Worm (Caenorhabditis elegans): ENCODE data around the gene C17F4.8.

The C17F4.8 gene

ce11 chrII:3245836-3246235, 11.2 kb upstream of the C17F4.8 start, which contains the start of gene C17F4.7 (continued):
- TF ChIP-seq ztf-11 (tag; optimal IDR thresholded peaks at IDR 0.05) (no peak), fos-1 (tag; optimal IDR thresholded peaks at IDR 0.05) (peak; percentile 69), elt-3 (tag; optimal IDR thresholded peaks at IDR 0.05) (no peak), nhr-25 (tag; optimal IDR thresholded peaks at IDR 0.05) (no peak), ceh-82 (tag; optimal IDR thresholded peaks at IDR 0.05) (no peak), nhr-12 (tag; optimal IDR thresholded peaks at IDR 0.05) (no peak), ztf-1 (GFP tag; conservative IDR thresholded peaks at IDR 0.05) (no peak), nhr-23 (tag; optimal IDR thresholded peaks at IDR 0.05) (no peak), unc-39 (tag; optimal IDR thresholded peaks at IDR 0.05) (no peak), ama-1 (optimal IDR thresholded peaks at IDR 0.05) (no peak), peb-1 (tag; optimal IDR thresholded peaks at IDR 0.05) (no peak), egl-27 (tag; optimal IDR thresholded peaks at IDR 0.05) (no peak), zag-1 (tag; optimal IDR thresholded peaks at IDR 0.05) (no peak)

DNA sequence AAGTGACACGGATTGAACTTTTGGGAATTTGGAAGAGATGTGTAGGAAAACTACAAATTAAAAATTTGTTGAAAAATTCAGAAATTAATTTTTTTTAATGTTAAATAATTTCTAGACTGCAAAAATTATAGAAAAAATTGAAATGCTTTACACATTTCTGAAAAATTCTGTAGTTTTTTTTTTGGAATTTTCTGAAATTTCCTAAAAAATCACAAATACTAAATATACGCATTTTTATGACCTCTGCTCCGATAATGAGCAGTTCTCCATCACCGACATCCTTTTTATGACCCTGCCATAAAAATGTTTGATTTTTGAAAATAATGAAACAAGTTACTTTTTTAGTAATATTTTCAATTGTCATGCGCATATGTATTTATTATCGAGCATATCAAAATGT, 10.1 kb upstream of the C17F4.8 start:
- no peak for TF ChIP-seq peb-1 (tag; optimal IDR thresholded peaks at IDR 0.05)
- peak; percentile 6 for TF ChIP-seq lin-13 (GFP tag; optimal IDR thresholded peaks at IDR 0.05)
- no peak for TF ChIP-seq nhr-77 (tag; optimal IDR thresholded peaks at IDR 0.05)
- peak; percentile 50 for TF ChIP-seq fos-1 (tag; optimal IDR thresholded peaks at IDR 0.05)

ce11 chrII:3244070-3244469, 9.4 kb upstream of the C17F4.8 start, which contains the start of gene C17F4.12:
C17F4.12 (minus strand) TSS chrII:3244170.
- TF ChIP-seq elt-1 (tag; optimal IDR thresholded peaks at IDR 0.05), result no peak
- TF ChIP-seq Y55F3AM.14 (GFP tag; optimal IDR thresholded peaks at IDR 0.05), result no peak
- TF ChIP-seq fos-1 (tag; optimal IDR thresholded peaks at IDR 0.05), result no peak
- no peak for TF ChIP-seq nhr-129 (tag; optimal IDR thresholded peaks at IDR 0.05)
- TF ChIP-seq nhr-25 (tag; optimal IDR thresholded peaks at IDR 0.05), result no peak

- TF ChIP-seq blmp-1 (tag; optimal IDR thresholded peaks at IDR 0.05; ENCODE audit: insufficient read depth), result peak; percentile 9
- TF ChIP-seq unc-39 (tag; optimal IDR thresholded peaks at IDR 0.05), result no peak
- TF ChIP-seq nhr-21 (tag; optimal IDR thresholded peaks at IDR 0.05), result peak; percentile 68
Measured at ce11 chrII:3241842-3242241, 7.2 kb upstream of the C17F4.8 start.

DNA sequence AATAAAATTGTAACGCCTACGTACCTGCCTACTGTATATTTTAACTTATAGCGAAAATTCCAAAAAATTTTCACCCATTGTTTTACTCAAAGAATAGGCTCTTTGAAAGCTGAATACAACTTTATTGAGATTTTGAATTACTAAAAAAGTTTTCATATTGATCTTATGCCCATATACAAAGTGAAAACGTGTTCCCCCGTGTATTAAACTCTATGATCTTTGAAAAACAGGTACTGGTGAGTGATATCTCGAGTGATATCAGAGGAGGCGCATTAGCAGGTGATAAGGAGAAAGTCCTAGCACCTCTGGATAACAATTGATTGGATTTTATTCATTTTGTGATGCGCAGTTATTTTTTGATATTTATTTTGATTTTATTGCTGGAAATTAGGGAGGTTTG, 5.6 kb upstream of the C17F4.8 start, which contains the start of gene C17F4.3:
C17F4.3 (plus strand) TSS at position 301 of the 400 bp plus-strand sequence.
- no peak for TF ChIP-seq elt-3 (tag; optimal IDR thresholded peaks at IDR 0.05)
- TF ChIP-seq peb-1 (tag; optimal IDR thresholded peaks at IDR 0.05), result no peak
- TF ChIP-seq crh-2 (tag; optimal IDR thresholded peaks at IDR 0.05), result no peak
- no peak for TF ChIP-seq nhr-237 (tag; optimal IDR thresholded peaks at IDR 0.05)
- TF ChIP-seq sma-3 (GFP tag; optimal IDR thresholded peaks at IDR 0.05), result no peak
- TF ChIP-seq sem-4 (tag; optimal IDR thresholded peaks at IDR 0.05), result no peak
- no peak for TF ChIP-seq F13H6.1 (tag; optimal IDR thresholded peaks at IDR 0.05)
- TF ChIP-seq mbf-1 (tag; optimal IDR thresholded peaks at IDR 0.05), result no peak
- no peak for TF ChIP-seq lin-39 (tag; optimal IDR thresholded peaks at IDR 0.05)
- TF ChIP-seq sma-9 (GFP tag; optimal IDR thresholded peaks at IDR 0.05), result no peak
- TF ChIP-seq sma-9 (tag; optimal IDR thresholded peaks at IDR 0.05), result no peak
- no peak for TF ChIP-seq blmp-1 (tag; optimal IDR thresholded peaks at IDR 0.05; ENCODE audit: insufficient read depth)
- no peak for TF ChIP-seq ztf-11 (tag; optimal IDR thresholded peaks at IDR 0.05)
- no peak for TF ChIP-seq fos-1 (tag; optimal IDR thresholded peaks at IDR 0.05)
- TF ChIP-seq nhr-11 (tag; optimal IDR thresholded peaks at IDR 0.05), result no peak
- TF ChIP-seq ceh-82 (tag; optimal IDR thresholded peaks at IDR 0.05), result no peak
- TF ChIP-seq elt-1 (tag; optimal IDR thresholded peaks at IDR 0.05), result no peak

DNA sequence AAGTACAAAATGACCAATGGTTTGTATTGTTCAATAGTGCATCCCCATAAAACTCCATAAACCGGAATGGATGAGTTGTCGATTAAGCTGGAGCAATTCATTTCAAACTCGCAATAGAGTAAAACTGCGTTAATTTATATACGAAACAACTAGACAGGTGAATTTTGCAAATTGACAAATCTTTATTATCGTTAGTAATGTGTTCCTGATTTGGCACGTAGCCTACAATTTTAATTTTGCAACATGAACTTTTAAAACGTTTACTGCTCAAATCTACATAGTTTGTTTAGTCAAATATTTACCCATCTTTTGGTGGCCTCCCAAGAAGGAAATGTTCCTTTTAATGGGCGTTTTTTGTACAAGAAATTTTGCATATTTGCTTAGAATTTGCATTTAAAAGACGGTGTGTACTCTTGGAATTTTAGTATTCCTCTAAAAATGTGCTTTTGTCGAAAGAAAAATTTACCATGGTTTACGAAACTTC, 2.5 kb upstream of the C17F4.8 start, which contains the start of the genes srz-67 and C17F4.11:
srz-67 (minus strand) TSS at position 101 of the 484 bp plus-strand sequence.
C17F4.11 (plus strand) TSS at position 434 of the 484 bp plus-strand sequence.
- TF ChIP-seq aly-2 (tag; optimal IDR thresholded peaks at IDR 0.05), result no peak

ce11 chrII:3230422-3230821, 4.2 kb downstream of the C17F4.8 start, which contains the start of gene srh-297:
srh-297 (minus strand) TSS chrII:3230522.
- TF ChIP-seq lin-39 (tag; optimal IDR thresholded peaks at IDR 0.05), result no peak
- no peak for TF ChIP-seq mab-5 (tag; optimal IDR thresholded peaks at IDR 0.05)
- TF ChIP-seq ztf-1 (GFP tag; conservative IDR thresholded peaks at IDR 0.05), result no peak
- no peak for TF ChIP-seq lsy-2 (tag; optimal IDR thresholded peaks at IDR 0.05)
- no peak for TF ChIP-seq F13H6.1 (tag; optimal IDR thresholded peaks at IDR 0.05)
- no peak for TF ChIP-seq fos-1 (tag; optimal IDR thresholded peaks at IDR 0.05)
- TF ChIP-seq sma-3 (GFP tag; optimal IDR thresholded peaks at IDR 0.05), result no peak
- no peak for TF ChIP-seq gmeb-1 (tag; optimal IDR thresholded peaks at IDR 0.05)
- no peak for TF ChIP-seq zag-1 (tag; optimal IDR thresholded peaks at IDR 0.05)
- TF ChIP-seq ceh-16 (tag; optimal IDR thresholded peaks at IDR 0.05), result no peak
- no peak for TF ChIP-seq sma-9 (GFP tag; optimal IDR thresholded peaks at IDR 0.05)
- TF ChIP-seq sma-9 (tag; optimal IDR thresholded peaks at IDR 0.05), result no peak
